Fruit fly (Drosophila melanogaster): ENCODE results near the gene Oatp33Ea.

Oatp33Ea gene

dm6 chr2L:12434535-12434938 is 11.2 kb downstream of the Oatp33Ea start, which contains the start of gene SC35 (continued):
- no peak for TF ChIP-seq pros (GFP tag; optimal IDR thresholded peaks at IDR 0.05)
- TF ChIP-seq slou (GFP tag; optimal IDR thresholded peaks at IDR 0.05), result no peak
- TF ChIP-seq CG2875 (GFP tag; optimal IDR thresholded peaks at IDR 0.05), result no peak
- TF ChIP-seq en (GFP tag; optimal IDR thresholded peaks at IDR 0.05), result no peak
- TF ChIP-seq Elba2 (GFP tag; optimal IDR thresholded peaks at IDR 0.05), result no peak
- TF ChIP-seq bcd (GFP tag; optimal IDR thresholded peaks at IDR 0.05), result no peak
- peak; percentile 50 for TF ChIP-seq ftz-f1 (GFP tag; optimal IDR thresholded peaks at IDR 0.05)
- no peak for TF ChIP-seq bab2 (GFP tag; optimal IDR thresholded peaks at IDR 0.05)
- TF ChIP-seq CG9727 (GFP tag; optimal IDR thresholded peaks at IDR 0.05), result no peak
- TF ChIP-seq Ets65A (GFP tag), result no peak
- TF ChIP-seq cad (GFP tag; optimal IDR thresholded peaks at IDR 0.05), result no peak
- 0 out of 3 replicates have a peak, but pooled peaks have one; percentile 0 for TF ChIP-seq otp (GFP tag; IDR thresholded peaks at IDR 0.05)
- TF ChIP-seq CG3065 (GFP tag; optimal IDR thresholded peaks at IDR 0.05), result no peak
- no peak for TF ChIP-seq CG30431 (GFP tag; optimal IDR thresholded peaks at IDR 0.05)
- TF ChIP-seq D (optimal IDR thresholded peaks at IDR 0.05), result no peak
- TF ChIP-seq D (GFP tag; optimal IDR thresholded peaks at IDR 0.05), result no peak
- TF ChIP-seq CG11695 (GFP tag; IDR thresholded peaks at IDR 0.05), result no peak
- TF ChIP-seq HmgZ (tag; optimal IDR thresholded peaks at IDR 0.05), result peak; percentile 36
- no peak for TF ChIP-seq sqz (GFP tag; optimal IDR thresholded peaks at IDR 0.05)
- TF ChIP-seq yki (optimal IDR thresholded peaks at IDR 0.05), result no peak
- no peak for TF ChIP-seq p53 (GFP tag; optimal IDR thresholded peaks at IDR 0.05)
- no peak for TF ChIP-seq CG12071 (GFP tag; optimal IDR thresholded peaks at IDR 0.05)
- TF ChIP-seq kni (GFP tag; optimal IDR thresholded peaks at IDR 0.05), result no peak
- TF ChIP-seq Hmr (GFP tag; optimal IDR thresholded peaks at IDR 0.05), result no peak
- TF ChIP-seq HHEX (GFP tag; optimal IDR thresholded peaks at IDR 0.05), result no peak
- TF ChIP-seq hbn (GFP tag; IDR thresholded peaks at IDR 0.05; ENCODE audit: partially characterized antibody), result 0 out of 2 replicates have a peak, but pooled peaks have one; percentile 22
- TF ChIP-seq CG8944 (GFP tag; optimal IDR thresholded peaks at IDR 0.05), result no peak
- no peak for TF ChIP-seq CG10274 (GFP tag; optimal IDR thresholded peaks at IDR 0.05)
- TF ChIP-seq insv (GFP tag; optimal IDR thresholded peaks at IDR 0.05), result no peak
- TF ChIP-seq gro (GFP tag; optimal IDR thresholded peaks at IDR 0.05), result peak; percentile 12
- no peak for TF ChIP-seq row (GFP tag; IDR thresholded peaks at IDR 0.05)
- peak; percentile 41 for TF ChIP-seq abd-A (tag; optimal IDR thresholded peaks at IDR 0.05)
- no peak for TF ChIP-seq bsh (GFP tag; optimal IDR thresholded peaks at IDR 0.05)
- no peak for TF ChIP-seq CG8924 (tag; optimal IDR thresholded peaks at IDR 0.05)
- TF ChIP-seq Med (GFP tag), result peak; percentile 61
- no peak for TF ChIP-seq Chrac-16 (GFP tag; optimal IDR thresholded peaks at IDR 0.05)
- no peak for TF ChIP-seq CG9437 (GFP tag; optimal IDR thresholded peaks at IDR 0.05)
- TF ChIP-seq CG32772 (GFP tag; IDR thresholded peaks at IDR 0.05), result no peak
- no peak for TF ChIP-seq CG4328 (GFP tag; optimal IDR thresholded peaks at IDR 0.05)
- no peak for TF ChIP-seq tio (GFP tag; optimal IDR thresholded peaks at IDR 0.05)
- TF ChIP-seq CG1529 (GFP tag; optimal IDR thresholded peaks at IDR 0.05), result no peak
- no peak for TF ChIP-seq CG18011 (GFP tag; optimal IDR thresholded peaks at IDR 0.05)
- no peak for TF ChIP-seq org-1 (GFP tag; optimal IDR thresholded peaks at IDR 0.05)
- no peak for TF ChIP-seq Dad (GFP tag; optimal IDR thresholded peaks at IDR 0.05)
- TF ChIP-seq CG5245 (GFP tag; optimal IDR thresholded peaks at IDR 0.05), result no peak
- no peak for TF ChIP-seq D19B (GFP tag; optimal IDR thresholded peaks at IDR 0.05)
- no peak for TF ChIP-seq Sox100B (GFP tag; optimal IDR thresholded peaks at IDR 0.05)
- TF ChIP-seq CG1647 (GFP tag; optimal IDR thresholded peaks at IDR 0.05), result no peak
- TF ChIP-seq h (optimal IDR thresholded peaks at IDR 0.05), result no peak
- no peak for TF ChIP-seq caup (GFP tag; optimal IDR thresholded peaks at IDR 0.05; ENCODE audit: severe bottlenecking)
- TF ChIP-seq CG6765 (GFP tag; optimal IDR thresholded peaks at IDR 0.05), result no peak
- TF ChIP-seq Abd-B (GFP tag; optimal IDR thresholded peaks at IDR 0.05), result no peak
- no peak for TF ChIP-seq CG31388 (GFP tag; optimal IDR thresholded peaks at IDR 0.05)
